In genomic region chrIII:2210601-2211000, ce11 we compare ENCODE assay signal across 2 worm cellular contexts.
TF ChIP-seq lines count a peak whose summit lies in the region.

No protein-coding gene starts in this region.

TF ChIP-seq in whole organism, L4 larva, 104 proteins besides CTCF, POLR2A, EP300 and RAD21:
- TF ChIP-seq ama-1 (optimal IDR thresholded peaks at IDR 0.05; lab: Kevin White, UChicago) (no peak), aha-1 (tag; lab: Kevin White, UChicago) (peak; percentile 95)

TF ChIP-seq in whole organism, young adult, 124 proteins besides CTCF, POLR2A, EP300 and RAD21:
- TF ChIP-seq aptf-2 (GFP tag; conservative IDR thresholded peaks at IDR 0.05; lab: Robert Waterston, UW) = no peak
- TF ChIP-seq lsl-1 (GFP tag; optimal IDR thresholded peaks at IDR 0.05; lab: Kevin White, UChicago) = peak; percentile 29
